Fruit fly (Drosophila melanogaster) whole organism, adult: ENCODE results near the gene solo.

Source experiments
- CG11617 ChIP-seq: fragments of 200-800 bp; sonication (Bioruptor generic); optimal IDR thresholded peaks from 2 replicates; lab custom pipeline; 2017; ENCODE audit warnings: mild to moderate bottlenecking, missing biosample characterization, missing genetic modification reagents, missing genetic modification characterization
- CG12768 ChIP-seq: fragments of 200-800 bp; sonication (Bioruptor generic); optimal IDR thresholded peaks from 2 replicates; lab custom pipeline; 2017; ENCODE audit warnings: missing biosample characterization, missing genetic modification characterization, mild to moderate bottlenecking, moderate library complexity, missing genetic modification reagents
- CG14711 ChIP-seq: fragments of 200-800 bp; sonication (Bioruptor generic); optimal IDR thresholded peaks from 2 replicates; lab custom pipeline; 2018; ENCODE audit warnings: missing biosample characterization, mild to moderate bottlenecking, missing genetic modification characterization, moderate library complexity
- CG1620 ChIP-seq: fragments of 200-800 bp; sonication (Bioruptor generic); optimal IDR thresholded peaks from 2 replicates; lab custom pipeline; 2016; ENCODE audit warnings: missing biosample characterization, missing genetic modification characterization
- CG33017 ChIP-seq: fragments of 200-800 bp; sonication (Bioruptor generic); optimal IDR thresholded peaks from 2 replicates; lab custom pipeline; 2018; ENCODE audit warnings: missing biosample characterization, mild to moderate bottlenecking, missing genetic modification characterization, moderate library complexity
- CG5204 ChIP-seq: fragments of 200-800 bp; sonication (Bioruptor generic); optimal IDR thresholded peaks from 2 replicates; lab custom pipeline; 2016; ENCODE audit warnings: missing biosample characterization, missing genetic modification characterization
- CG7045 ChIP-seq: fragments of 200-800 bp; sonication (Bioruptor generic); optimal IDR thresholded peaks from 2 replicates; lab custom pipeline; 2017; ENCODE audit warnings: missing biosample characterization, mild to moderate bottlenecking, missing genetic modification characterization
- CG7101 ChIP-seq: fragments of 200-800 bp; sonication (Bioruptor generic); optimal IDR thresholded peaks from 2 replicates; lab custom pipeline; 2018; ENCODE audit warnings: missing biosample characterization, mild to moderate bottlenecking, missing genetic modification characterization, moderate library complexity
- Clk ChIP-seq: fragments of 200-800 bp; sonication (Bioruptor generic); optimal IDR thresholded peaks from 2 replicates; lab custom pipeline; 2017; ENCODE audit warnings: missing biosample characterization, missing genetic modification characterization
- Crg-1 ChIP-seq: fragments of 200-800 bp; sonication (Bioruptor generic); optimal IDR thresholded peaks from 2 replicates; lab custom pipeline; 2016; ENCODE audit warnings: missing biosample characterization, missing genetic modification characterization
- Hr96 ChIP-seq: fragments of 200-800 bp; sonication (Bioruptor generic); optimal IDR thresholded peaks from 2 replicates; lab custom pipeline; 2016; ENCODE audit warnings: missing biosample characterization, missing genetic modification characterization
- Mnt ChIP-seq: fragments of 200-800 bp; sonication (Bioruptor generic); optimal IDR thresholded peaks from 2 replicates; lab custom pipeline; 2016; ENCODE audit warnings: missing biosample characterization, mild to moderate bottlenecking, missing genetic modification characterization
- bab1 ChIP-seq: fragments of 200-800 bp; sonication (Bioruptor generic); optimal IDR thresholded peaks from 3 replicates; lab custom pipeline; 2019; ENCODE audit warnings: missing biosample characterization, mild to moderate bottlenecking, missing genetic modification characterization, moderate library complexity
- cic ChIP-seq: fragments of 200-800 bp; sonication (Bioruptor generic); optimal IDR thresholded peaks from 2 replicates; lab custom pipeline; 2017; ENCODE audit warnings: missing biosample characterization, mild to moderate bottlenecking, missing genetic modification characterization, moderate library complexity
- cnc ChIP-seq, 2 experiments: fragments of >200 bp; optimal IDR thresholded peaks; 2 replicates each; lab custom pipeline; 2017
- kay ChIP-seq: fragments of 200-800 bp; sonication (Bioruptor generic); peaks from one replicate; lab custom pipeline; 2016; ENCODE audit warnings: missing biosample characterization, missing genetic modification characterization, borderline replicate concordance
- ovo ChIP-seq: fragments of 200-800 bp; sonication (Bioruptor generic); optimal IDR thresholded peaks from 2 replicates; lab custom pipeline; 2016; ENCODE audit warnings: missing biosample characterization, missing genetic modification characterization
- pad ChIP-seq: fragments of 200-800 bp; sonication (Bioruptor generic); optimal IDR thresholded peaks from 3 replicates; lab custom pipeline; 2017; ENCODE audit warnings: missing biosample characterization, missing genetic modification characterization, mild to moderate bottlenecking, moderate library complexity, missing genetic modification reagents
- tj ChIP-seq: fragments of 200-800 bp; sonication (Bioruptor generic); optimal IDR thresholded peaks from 3 replicates; lab custom pipeline; 2017; ENCODE audit warnings: missing biosample characterization, mild to moderate bottlenecking, missing genetic modification characterization, moderate library complexity
- toe ChIP-seq: fragments of 200-800 bp; sonication (Bioruptor generic); optimal IDR thresholded peaks from 2 replicates; lab custom pipeline; 2016; ENCODE audit warnings: missing biosample characterization, missing genetic modification characterization

Gene solo

dm6 chr2L:15061368-15061767, at the start of gene solo, which contains the start of gene vas:
TSS of gene solo (plus strand) at chr2L:15061656.
TSS of gene vas (plus strand) at chr2L:15061656.
- TF ChIP-seq kay (GFP tag; lab: Kevin White, UChicago) = peak; percentile 81
- no peak for TF ChIP-seq CG5204 (GFP tag; lab: Kevin White, UChicago)

- TF ChIP-seq Clk (GFP tag; lab: Kevin White, UChicago) = no peak
- TF ChIP-seq tj (GFP tag; lab: Kevin White, UChicago) = no peak
- TF ChIP-seq ovo = no peak
- no peak for TF ChIP-seq pad (GFP tag; lab: Kevin White, UChicago)
- no peak for TF ChIP-seq CG5204 (GFP tag; lab: Kevin White, UChicago)
- no peak for TF ChIP-seq CG12768 (GFP tag; lab: Kevin White, UChicago)
- no peak for TF ChIP-seq cic (GFP tag; lab: Kevin White, UChicago)
- TF ChIP-seq CG11617 (GFP tag; lab: Kevin White, UChicago) = no peak
- TF ChIP-seq Hr96 (GFP tag; lab: Kevin White, UChicago) = no peak
- no peak for TF ChIP-seq toe (GFP tag; lab: Kevin White, UChicago)
- TF ChIP-seq CG1620 (GFP tag; lab: Kevin White, UChicago) = no peak
- no peak for TF ChIP-seq bab1 (GFP tag; lab: Kevin White, UChicago)
Measured at dm6 chr2L:15011779-15012178, 49.7 kb upstream of the solo start.

- TF ChIP-seq cic (GFP tag; lab: Kevin White, UChicago) (peak; percentile 13), toe (GFP tag; lab: Kevin White, UChicago) (no peak), Hr96 (GFP tag; lab: Kevin White, UChicago) (peak; percentile 2)
Measured at dm6 chr2L:15013523-15013922, 47.9 kb upstream of the solo start.

dm6 chr2L:15016031-15016430, 45.4 kb upstream of the solo start, which contains the start of gene GABA-B-R1:
TSS of gene GABA-B-R1 (plus strand) at chr2L:15016331.
- no peak for TF ChIP-seq CG7045 (GFP tag; lab: Kevin White, UChicago)
- no peak for TF ChIP-seq CG12768 (GFP tag; lab: Kevin White, UChicago)
- TF ChIP-seq Mnt = no peak
- TF ChIP-seq pad (GFP tag; lab: Kevin White, UChicago) = no peak
- TF ChIP-seq CG11617 (GFP tag; lab: Kevin White, UChicago) = no peak
- no peak for TF ChIP-seq Crg-1 (GFP tag; lab: Kevin White, UChicago)
- TF ChIP-seq bab1 (GFP tag; lab: Kevin White, UChicago) = no peak
- no peak for TF ChIP-seq tj (GFP tag; lab: Kevin White, UChicago)

dm6 chr2L:15026582-15026981, 34.9 kb upstream of the solo start, which contains the start of gene CG33310:
TSS of gene CG33310 (plus strand) at chr2L:15026882.
- TF ChIP-seq bab1 (GFP tag; lab: Kevin White, UChicago) = no peak
- no peak for TF ChIP-seq CG11617 (GFP tag; lab: Kevin White, UChicago)
- TF ChIP-seq Hr96 (GFP tag; lab: Kevin White, UChicago) = no peak
- TF ChIP-seq CG33017 (tag; lab: Kevin White, UChicago) = no peak
- no peak for TF ChIP-seq CG7045 (GFP tag; lab: Kevin White, UChicago)
- no peak for TF ChIP-seq tj (GFP tag; lab: Kevin White, UChicago)
- no peak for TF ChIP-seq toe (GFP tag; lab: Kevin White, UChicago)
- no peak for TF ChIP-seq Mnt
- TF ChIP-seq kay (GFP tag; lab: Kevin White, UChicago) = no peak
- TF ChIP-seq CG14711 = no peak
- TF ChIP-seq cnc (optimal IDR thresholded peaks at IDR 0.05; lab: Kevin White, UChicago) = no peak
- no peak for TF ChIP-seq Clk (GFP tag; lab: Kevin White, UChicago)
- TF ChIP-seq ovo = no peak
- no peak for TF ChIP-seq CG7101
- no peak for TF ChIP-seq pad (GFP tag; lab: Kevin White, UChicago)
- no peak for TF ChIP-seq CG1620 (GFP tag; lab: Kevin White, UChicago)
- no peak for TF ChIP-seq cic (GFP tag; lab: Kevin White, UChicago)

- no peak for TF ChIP-seq CG14711
- peak; percentile 20 for TF ChIP-seq kay (GFP tag; lab: Kevin White, UChicago)
Measured at dm6 chr2L:15031650-15032049, 29.8 kb upstream of the solo start, which contains the start of gene CG31832. TSS of gene CG31832 (minus strand) at chr2L:15031750.

- TF ChIP-seq CG7101 (no peak), CG5204 (GFP tag; lab: Kevin White, UChicago) (no peak), cnc (optimal IDR thresholded peaks at IDR 0.05; lab: Kevin White, UChicago) (no peak), CG1620 (GFP tag; lab: Kevin White, UChicago) (no peak), toe (GFP tag; lab: Kevin White, UChicago) (no peak), ovo (no peak), kay (GFP tag; lab: Kevin White, UChicago) (no peak), Hr96 (GFP tag; lab: Kevin White, UChicago) (no peak), CG12768 (GFP tag; lab: Kevin White, UChicago) (no peak)
Measured at dm6 chr2L:15035366-15035765, 26.1 kb upstream of the solo start, which contains the start of gene yellow-c. TSS of gene yellow-c (plus strand) at chr2L:15035394.
